Fruit fly (Drosophila melanogaster) whole organism, wandering third instar larva: ENCODE measurements around the gene qjt.

Experiments used
- Abd-B ChIP-seq: fragments of >200 bp; optimal IDR thresholded peaks from 2 replicates; lab custom pipeline; 2017; ENCODE audit warnings: missing biosample characterization, missing genetic modification characterization
- CG32264 ChIP-seq: fragments of 200-800 bp; sonication (Bioruptor generic); optimal IDR thresholded peaks from 2 replicates; lab custom pipeline; 2016; ENCODE audit warnings: missing biosample characterization, missing genetic modification characterization
- CG9705 ChIP-seq: fragments of 200-800 bp; sonication (Bioruptor generic); optimal IDR thresholded peaks from 2 replicates; lab custom pipeline; 2018; ENCODE audit warnings: missing biosample characterization, mild to moderate bottlenecking, missing genetic modification characterization
- CrebA ChIP-seq: fragments of 200-800 bp; sonication (Bioruptor generic); optimal IDR thresholded peaks from 2 replicates; lab custom pipeline; 2016; ENCODE audit warnings: missing biosample characterization, mild to moderate bottlenecking, missing genetic modification characterization, borderline replicate concordance
- Dfd ChIP-seq: fragments of >200 bp; optimal IDR thresholded peaks from 2 replicates; lab custom pipeline; 2017; ENCODE audit warnings: missing biosample characterization, missing genetic modification characterization
- Dif ChIP-seq: fragments of 200-275, 200-300 bp; sonication (Bioruptor generic); optimal IDR thresholded peaks from 2 replicates; lab custom pipeline; 2018; ENCODE audit warnings: missing biosample characterization, missing genetic modification characterization; ENCODE audit not compliant: partially characterized antibody
- GATAd ChIP-seq: sonication (Bioruptor generic); optimal IDR thresholded peaks from 2 replicates; lab custom pipeline; 2016; ENCODE audit warnings: missing biosample characterization, missing genetic modification characterization
- HLH106 ChIP-seq: fragments of 200-800 bp; optimal IDR thresholded peaks from 3 replicates; lab custom pipeline; 2019; ENCODE audit warnings: missing biosample characterization, mild to moderate bottlenecking, missing genetic modification characterization, moderate library complexity
- Hnf4 ChIP-seq: fragments of 200-800 bp; sonication (Bioruptor generic); optimal IDR thresholded peaks from 2 replicates; lab custom pipeline; 2016; ENCODE audit warnings: missing biosample characterization, mild to moderate bottlenecking, missing genetic modification characterization
- Hr78 ChIP-seq: fragments of >200 bp; optimal IDR thresholded peaks from 2 replicates; lab custom pipeline; 2017; ENCODE audit warnings: missing biosample characterization, missing genetic modification characterization
- Hr83 ChIP-seq: fragments of 200-300 bp; sonication (Bioruptor generic); optimal IDR thresholded peaks from 2 replicates; lab custom pipeline; 2016; ENCODE audit warnings: missing biosample characterization, mild to moderate bottlenecking, missing genetic modification characterization, moderate library complexity; ENCODE audit not compliant: poor library complexity, severe bottlenecking
- Jra ChIP-seq: sonication (Bioruptor generic); optimal IDR thresholded peaks from 2 replicates; lab custom pipeline; 2016; ENCODE audit warnings: missing biosample characterization, missing genetic modification characterization
- Mio ChIP-seq: sonication (Bioruptor generic); optimal IDR thresholded peaks from 2 replicates; lab custom pipeline; 2016; ENCODE audit warnings: missing biosample characterization, missing genetic modification characterization
- Myc ChIP-seq: fragments of >200 bp; optimal IDR thresholded peaks from 2 replicates; lab custom pipeline; 2017
- N ChIP-seq: fragments of >200 bp; optimal IDR thresholded peaks from 2 replicates; lab custom pipeline; 2018; ENCODE audit warnings: missing biosample characterization, missing external identifiers, missing genetic modification characterization
- OdsH ChIP-seq: fragments of 200-800 bp; sonication (Bioruptor generic); optimal IDR thresholded peaks from 2 replicates; lab custom pipeline; 2016; ENCODE audit warnings: missing biosample characterization, mild to moderate bottlenecking, missing genetic modification characterization
- Rel ChIP-seq, 2 experiments: fragments of 200-800 bp; sonication (Bioruptor generic) in 1 of 2; optimal IDR thresholded peaks; 2 replicates in 1 of 2; 3 replicates in 1 of 2; lab custom pipeline; 2016 to 2019; ENCODE audit warnings: mild to moderate bottlenecking in 2 of 2, missing biosample characterization in 2 of 2, missing genetic modification characterization in 2 of 2, moderate library complexity in 1 of 2
- Sp1 ChIP-seq: fragments of 200-800 bp; sonication (Bioruptor generic); optimal IDR thresholded peaks from 3 replicates; lab custom pipeline; 2019; ENCODE audit warnings: missing biosample characterization, mild to moderate bottlenecking, missing genetic modification characterization, moderate library complexity
- Vsx2 ChIP-seq: fragments of 200-300, 225-300 bp; sonication (Bioruptor generic); optimal IDR thresholded peaks from 2 replicates; lab custom pipeline; 2018; ENCODE audit warnings: missing biosample characterization, missing genetic modification characterization; ENCODE audit not compliant: partially characterized antibody
- br ChIP-seq: fragments of 200-800 bp; sonication (Bioruptor generic); optimal IDR thresholded peaks from 2 replicates; lab custom pipeline; 2016; ENCODE audit warnings: missing biosample characterization, missing genetic modification characterization
- brk ChIP-seq: fragments of 200-800 bp; sonication (Bioruptor generic); optimal IDR thresholded peaks from 2 replicates; lab custom pipeline; 2016; ENCODE audit warnings: missing biosample characterization, mild to moderate bottlenecking, missing genetic modification characterization
- dl ChIP-seq, 2 experiments: fragments of 175-275, 200-275 bp in 1 of 2; fragments of 200-275 bp in 1 of 2; sonication (Bioruptor generic); optimal IDR thresholded peaks; lab custom pipeline; 2018; ENCODE audit warnings: mild to moderate bottlenecking in 2 of 2, missing biosample characterization in 2 of 2, missing genetic modification characterization in 2 of 2, moderate library complexity in 2 of 2; ENCODE audit not compliant: partially characterized antibody in 2 of 2, insufficient read depth in 1 of 2
- dmrt93B ChIP-seq: fragments of 200-800 bp; sonication (Bioruptor generic); optimal IDR thresholded peaks from 2 replicates; lab custom pipeline; 2018; ENCODE audit warnings: missing biosample characterization, mild to moderate bottlenecking, missing genetic modification characterization
- dsf ChIP-seq: sonication (Bioruptor generic); optimal IDR thresholded peaks from 2 replicates; lab custom pipeline; 2016; ENCODE audit warnings: missing biosample characterization, missing genetic modification characterization, borderline replicate concordance
- ey ChIP-seq: fragments of 200-800 bp; sonication (Bioruptor generic); optimal IDR thresholded peaks from 2 replicates; lab custom pipeline; 2016; ENCODE audit warnings: missing biosample characterization, missing genetic modification characterization
- foxo ChIP-seq, 2 experiments: fragments of 200-800 bp; sonication (Bioruptor generic); optimal IDR thresholded peaks; 2 replicates in 1 of 2; 3 replicates in 1 of 2; lab custom pipeline; 2016 to 2017; ENCODE audit warnings: missing biosample characterization in 2 of 2, missing genetic modification characterization in 2 of 2
- fru ChIP-seq: fragments of 200-800 bp; sonication (Bioruptor generic); optimal IDR thresholded peaks from 3 replicates; lab custom pipeline; 2016; ENCODE audit warnings: missing biosample characterization, mild to moderate bottlenecking, missing genetic modification characterization
- h ChIP-seq: fragments of 200-800 bp; sonication (Bioruptor generic); optimal IDR thresholded peaks from 3 replicates; lab custom pipeline; 2016; ENCODE audit warnings: missing biosample characterization, mild to moderate bottlenecking, missing genetic modification characterization
- jim ChIP-seq: fragments of 175-275, 200-325 bp; sonication (Bioruptor generic); optimal IDR thresholded peaks from 2 replicates; lab custom pipeline; 2016; ENCODE audit warnings: missing biosample characterization, mild to moderate bottlenecking, missing genetic modification characterization
- lola ChIP-seq: fragments of >200 bp; optimal IDR thresholded peaks from 2 replicates; lab custom pipeline; 2017; ENCODE audit warnings: missing biosample characterization, missing genetic modification characterization
- pan ChIP-seq: fragments of >200 bp; optimal IDR thresholded peaks from 2 replicates; lab custom pipeline; 2017
- psq ChIP-seq: fragments of 200-800 bp; sonication (Bioruptor generic); optimal IDR thresholded peaks from 3 replicates; lab custom pipeline; 2017; ENCODE audit warnings: missing biosample characterization, mild to moderate bottlenecking, missing genetic modification characterization, moderate library complexity
- rgr ChIP-seq: fragments of 200-800 bp; sonication (Bioruptor generic); optimal IDR thresholded peaks from 3 replicates; lab custom pipeline; 2016; ENCODE audit warnings: missing biosample characterization, mild to moderate bottlenecking, missing genetic modification characterization
- sage ChIP-seq: fragments of 200-800 bp; sonication (Bioruptor generic); optimal IDR thresholded peaks from 2 replicates; lab custom pipeline; 2016; ENCODE audit warnings: missing biosample characterization, mild to moderate bottlenecking, missing genetic modification characterization
- sv ChIP-seq: fragments of 200-800 bp; sonication (Bioruptor generic); optimal IDR thresholded peaks from 3 replicates; lab custom pipeline; 2016; ENCODE audit warnings: missing biosample characterization, missing genetic modification characterization
- tai ChIP-seq: sonication (Bioruptor generic); optimal IDR thresholded peaks from 2 replicates; lab custom pipeline; 2016; ENCODE audit warnings: missing biosample characterization, missing genetic modification characterization
- usp ChIP-seq: fragments of >200 bp; optimal IDR thresholded peaks from 2 replicates; lab custom pipeline; 2017; ENCODE audit warnings: missing biosample characterization, missing genetic modification characterization
- woc ChIP-seq: sonication (Bioruptor generic); optimal IDR thresholded peaks from 2 replicates; lab custom pipeline; 2016; ENCODE audit warnings: missing biosample characterization, mild to moderate bottlenecking, missing genetic modification characterization

Gene qjt

DNA sequence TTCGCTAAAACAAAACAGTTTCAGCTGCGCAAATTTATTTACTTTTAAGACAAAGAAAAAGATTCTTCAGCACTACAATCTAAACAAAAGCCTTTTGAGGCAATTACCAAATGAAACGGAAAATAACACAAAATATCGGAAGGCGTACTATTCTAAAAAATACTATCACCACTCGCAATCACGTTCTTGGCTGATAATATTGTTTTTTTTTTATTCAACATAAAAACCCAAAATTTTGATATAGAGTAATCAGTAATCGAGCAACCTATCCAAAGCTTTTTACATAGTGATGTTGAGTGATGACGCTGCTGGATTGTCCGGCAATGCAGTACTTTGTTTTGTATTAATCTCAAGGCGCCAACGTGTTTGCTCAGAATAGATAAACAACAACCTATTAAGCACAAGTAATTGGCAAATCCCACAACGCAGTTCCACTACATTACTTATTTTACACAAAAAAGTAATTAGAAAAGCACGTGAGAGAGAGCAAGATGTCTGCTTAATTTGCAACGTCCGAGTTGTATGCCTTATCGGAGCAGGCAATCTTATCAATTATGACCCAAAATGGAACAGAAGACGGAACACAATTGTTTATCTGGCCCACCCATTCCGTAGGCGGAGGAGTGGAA is 47.8 kb upstream of the qjt start:
- TF ChIP-seq foxo (GFP tag; optimal IDR thresholded peaks at IDR 0.05; lab: Kevin White, UChicago) (peak in 1 of 2 experiments; percentile 33), Hr78 (GFP tag; lab: Kevin White, UChicago) (no peak), lola (no peak), dmrt93B (no peak), Hr83 (GFP tag; lab: Kevin White, UChicago) (no peak), Jra (no peak), HLH106 (tag; lab: Kevin White, UChicago) (no peak), pan (lab: Kevin White, UChicago) (no peak), ey (peak; percentile 22), h (GFP tag; lab: Kevin White, UChicago) (peak; percentile 5), GATAd (GFP tag; lab: Kevin White, UChicago) (no peak), woc (peak; percentile 20), Dfd (no peak), br (GFP tag; lab: Kevin White, UChicago) (peak; percentile 14), Mio (no peak), psq (GFP tag; lab: Kevin White, UChicago) (no peak), fru (GFP tag; lab: Kevin White, UChicago) (peak; percentile 47), OdsH (GFP tag; lab: Kevin White, UChicago) (no peak), CG9705 (no peak), CG32264 (GFP tag; lab: Kevin White, UChicago) (peak; percentile 21)

dm6 chr3L:17432947-17433346 is 45.9 kb upstream of the qjt start, which contains the start of gene frc:
TSS of gene frc (minus strand) at chr3L:17433190.
- TF ChIP-seq dl (GFP tag; optimal IDR thresholded peaks at IDR 0.05; lab: Kevin White, UChicago; ENCODE audit: insufficient read depth in 1 of 2, partially characterized antibody in 2 of 2) (no peak), Rel (GFP tag; optimal IDR thresholded peaks at IDR 0.05; lab: Kevin White, UChicago) (no peak), Rel (tag; optimal IDR thresholded peaks at IDR 0.05; lab: Kevin White, UChicago) (peak; percentile 5)

DNA sequence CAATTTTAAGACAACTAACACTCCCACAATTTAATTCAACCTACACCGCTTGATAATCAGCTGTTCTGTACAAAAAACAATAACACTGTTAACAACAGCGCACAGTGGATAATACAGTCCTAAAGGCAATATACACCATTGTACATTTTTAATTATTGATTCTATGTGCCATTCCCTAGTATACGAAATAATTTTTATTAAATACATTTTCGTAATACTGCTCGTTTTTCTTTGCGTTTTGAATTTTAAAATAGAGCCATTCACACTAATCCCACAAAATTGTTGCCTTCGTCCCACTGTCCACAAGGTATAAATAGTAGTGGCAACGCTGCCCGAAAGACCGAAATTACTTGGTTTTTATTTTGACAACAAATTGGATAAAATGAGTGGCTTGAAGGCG is 45.3 kb upstream of the qjt start, which contains the start of the genes Coq4 and CG32176:
Gene Coq4 (minus strand): TSS at position 67 of the 400 bp plus-strand sequence.
Gene CG32176 (plus strand): TSS at position 314 of the 400 bp plus-strand sequence.
- TF ChIP-seq dsf (GFP tag; lab: Kevin White, UChicago), result peak; percentile 95
- TF ChIP-seq rgr (GFP tag; lab: Kevin White, UChicago), result peak; percentile 99
- TF ChIP-seq CG9705, result peak; percentile 95
- no peak for TF ChIP-seq CrebA
- no peak for TF ChIP-seq Vsx2 (GFP tag; lab: Kevin White, UChicago)
- TF ChIP-seq Rel (GFP tag; optimal IDR thresholded peaks at IDR 0.05; lab: Kevin White, UChicago), result peak; percentile 42
- peak; percentile 82 for TF ChIP-seq Rel (tag; optimal IDR thresholded peaks at IDR 0.05; lab: Kevin White, UChicago)
- TF ChIP-seq Sp1, result peak; percentile 94
- peak; percentile 98 for TF ChIP-seq ey
- TF ChIP-seq HLH106 (tag; lab: Kevin White, UChicago), result peak; percentile 97
- peak; percentile 98 for TF ChIP-seq Hnf4 (GFP tag; lab: Kevin White, UChicago)
- peak; percentile 96 for TF ChIP-seq Jra
- TF ChIP-seq Dfd, result no peak
- TF ChIP-seq pan (lab: Kevin White, UChicago), result no peak
- TF ChIP-seq Myc (lab: Kevin White, UChicago), result no peak
- TF ChIP-seq sage (GFP tag; lab: Kevin White, UChicago), result peak; percentile 88
- peak; percentile 98 for TF ChIP-seq br (GFP tag; lab: Kevin White, UChicago)
- TF ChIP-seq CG32264 (GFP tag; lab: Kevin White, UChicago), result peak; percentile 94
- TF ChIP-seq OdsH (GFP tag; lab: Kevin White, UChicago), result peak; percentile 96
- TF ChIP-seq Hr83 (GFP tag; lab: Kevin White, UChicago), result peak; percentile 91
- peak; percentile 95 for TF ChIP-seq brk (GFP tag; lab: Kevin White, UChicago)
- no peak for TF ChIP-seq Abd-B
- no peak for TF ChIP-seq N (GFP tag; lab: Kevin White, UChicago)
- TF ChIP-seq dl (GFP tag; optimal IDR thresholded peaks at IDR 0.05; lab: Kevin White, UChicago; ENCODE audit: insufficient read depth in 1 of 2, partially characterized antibody in 2 of 2), result no peak
- TF ChIP-seq jim (GFP tag; lab: Kevin White, UChicago), result peak; percentile 46
- peak; percentile 96 for TF ChIP-seq woc
- peak; percentile 90 to 99 for TF ChIP-seq foxo (GFP tag; optimal IDR thresholded peaks at IDR 0.05; lab: Kevin White, UChicago)
- peak; percentile 99 for TF ChIP-seq sv
- peak; percentile 92 for TF ChIP-seq psq (GFP tag; lab: Kevin White, UChicago)
- no peak for TF ChIP-seq Hr78 (GFP tag; lab: Kevin White, UChicago)
- TF ChIP-seq GATAd (GFP tag; lab: Kevin White, UChicago), result peak; percentile 96
- peak; percentile 82 for TF ChIP-seq Mio
- no peak for TF ChIP-seq Dif (GFP tag; lab: Kevin White, UChicago)
- no peak for TF ChIP-seq usp
- TF ChIP-seq h (GFP tag; lab: Kevin White, UChicago), result peak; percentile 98
- peak; percentile 97 for TF ChIP-seq fru (GFP tag; lab: Kevin White, UChicago)
- TF ChIP-seq dmrt93B, result peak; percentile 92
- TF ChIP-seq lola, result no peak
- peak; percentile 97 for TF ChIP-seq tai (GFP tag; lab: Kevin White, UChicago)
- TF ChIP-seq, all 38 proteins: peak for 26
